Worm (Caenorhabditis elegans) whole organism, L1 larva: ENCODE results near the gene cyn-10.

Experiments
- C16A3.4 ChIP-seq: fragments of 150-350 bp; optimal IDR thresholded peaks from 2 replicates; lab custom pipeline; 2014; ENCODE audit warnings: missing biosample characterization, missing genetic modification characterization
- C34B4.2 ChIP-seq: sonication (generic microtip); optimal IDR thresholded peaks from 2 replicates; lab custom pipeline; 2017; ENCODE audit warnings: mild to moderate bottlenecking, missing genetic modification characterization, missing compliant biosample characterization
- F16B12.6 ChIP-seq: fragments of 150-350 bp; optimal IDR thresholded peaks from 2 replicates; lab custom pipeline; 2014; ENCODE audit warnings: missing biosample characterization, missing genetic modification characterization
- Y116A8C.19 ChIP-seq: sonication (generic microtip); optimal IDR thresholded peaks from 2 replicates; lab custom pipeline; 2016; ENCODE audit warnings: missing compliant biosample characterization, missing genetic modification characterization, borderline replicate concordance
- aha-1 ChIP-seq: fragments of 150-350 bp; optimal IDR thresholded peaks from 2 replicates; lab custom pipeline; 2014; ENCODE audit warnings: missing biosample characterization, missing genetic modification characterization
- alr-1 ChIP-seq: fragments of 200-800 bp; sonication (Bioruptor generic); optimal IDR thresholded peaks from 2 replicates; lab custom pipeline; 2018; ENCODE audit warnings: borderline replicate concordance, mild to moderate bottlenecking, missing genetic modification characterization, missing compliant biosample characterization
- aly-2 ChIP-seq: fragments of 150-350 bp; optimal IDR thresholded peaks from 2 replicates; lab custom pipeline; 2014; ENCODE audit warnings: missing biosample characterization, missing genetic modification characterization
- ama-1 ChIP-seq: fragments of 150-350 bp; optimal IDR thresholded peaks from 2 replicates; lab custom pipeline; 2014
- blmp-1 ChIP-seq: fragments of 150-350 bp; optimal IDR thresholded peaks from 2 replicates; lab custom pipeline; 2014; ENCODE audit warnings: missing biosample characterization, missing genetic modification characterization
- ceh-63 ChIP-seq: fragments of 200-800 bp; sonication (Bioruptor generic); optimal IDR thresholded peaks from 2 replicates; lab custom pipeline; 2018; ENCODE audit warnings: mild to moderate bottlenecking, missing genetic modification characterization, missing compliant biosample characterization
- ceh-88 ChIP-seq: fragments of 200-800 bp; sonication (Bioruptor generic); IDR thresholded peaks from 2 replicates; pipeline ENCODE4 v1.3.6; 2022; ENCODE audit warnings: missing genetic modification characterization, missing compliant biosample characterization
- ceh-90 ChIP-seq: sonication (generic microtip); optimal IDR thresholded peaks from 2 replicates; lab custom pipeline; 2016; ENCODE audit warnings: missing genetic modification characterization, missing compliant biosample characterization
- dsc-1 ChIP-seq: sonication (generic microtip); optimal IDR thresholded peaks from 2 replicates; lab custom pipeline; 2016; ENCODE audit warnings: mild to moderate bottlenecking, missing genetic modification characterization, missing compliant biosample characterization
- efl-1 ChIP-seq, 4 experiments: fragments of 150-350 bp; optimal IDR thresholded peaks in 3 of 4; peaks in 1 of 4; 1 replicate in 1 of 4; 2 replicates in 3 of 4; lab custom pipeline; 2014; ENCODE audit warnings: missing biosample characterization in 2 of 4, missing genetic modification characterization in 2 of 4, missing genetic modification reagents in 2 of 4
- efl-3 ChIP-seq: fragments of 200-800 bp; sonication (Bioruptor generic); optimal IDR thresholded peaks from 2 replicates; lab custom pipeline; 2018; ENCODE audit warnings: mild to moderate bottlenecking, missing genetic modification characterization, missing compliant biosample characterization
- egl-27 ChIP-seq, 2 experiments: fragments of 150-350 bp in 1 of 2; sonication (generic microtip); optimal IDR thresholded peaks; 3 replicates each; lab custom pipeline; 2017 to 2018; ENCODE audit warnings: missing biosample characterization in 2 of 2, missing genetic modification characterization in 2 of 2, missing genetic modification reagents in 2 of 2
- elt-2 ChIP-seq: sonication (generic microtip); optimal IDR thresholded peaks from 2 replicates; lab custom pipeline; 2016; ENCODE audit warnings: missing genetic modification characterization, mild to moderate bottlenecking, inconsistent platforms, missing compliant biosample characterization, missing genetic modification reagents
- elt-3 ChIP-seq, 6 experiments: fragments of 150-350 bp in 1 of 6; sonication (generic microtip); optimal IDR thresholded peaks; 2 replicates each; lab custom pipeline; 2017 to 2018; ENCODE audit warnings: missing biosample characterization in 6 of 6, missing genetic modification characterization in 6 of 6, inconsistent platforms in 1 of 6
- fkh-10 ChIP-seq: sonication (generic microtip); optimal IDR thresholded peaks from 2 replicates; lab custom pipeline; 2017; ENCODE audit warnings: missing biosample characterization, missing genetic modification reagents, missing genetic modification characterization
- fkh-8 ChIP-seq: sonication (generic microtip); optimal IDR thresholded peaks from 2 replicates; lab custom pipeline; 2016; ENCODE audit warnings: mild to moderate bottlenecking, missing genetic modification characterization, missing compliant biosample characterization
- fos-1 ChIP-seq: fragments of 150-350 bp; optimal IDR thresholded peaks from 2 replicates; lab custom pipeline; 2014; ENCODE audit warnings: missing biosample characterization, missing genetic modification characterization
- hlh-4 ChIP-seq: sonication (generic microtip); optimal IDR thresholded peaks from 2 replicates; lab custom pipeline; 2016; ENCODE audit warnings: mild to moderate bottlenecking, missing genetic modification characterization, missing compliant biosample characterization
- hpl-2 ChIP-seq: fragments of 150-350 bp; optimal IDR thresholded peaks from 2 replicates; lab custom pipeline; 2014; ENCODE audit warnings: missing biosample characterization, missing genetic modification reagents, missing genetic modification characterization
- irx-1 ChIP-seq: sonication (generic microtip); optimal IDR thresholded peaks from 2 replicates; lab custom pipeline; 2016; ENCODE audit warnings: missing genetic modification characterization, missing compliant biosample characterization
- isw-1 ChIP-seq: fragments of 200-800 bp; sonication (Bioruptor generic); IDR thresholded peaks from 2 replicates; pipeline ENCODE4 v1.3.6; 2022; ENCODE audit warnings: missing genetic modification characterization, missing compliant biosample characterization
- jun-1 ChIP-seq: fragments of 150-350 bp; optimal IDR thresholded peaks from 2 replicates; lab custom pipeline; 2014; ENCODE audit warnings: missing biosample characterization, missing genetic modification reagents, missing genetic modification characterization
- lin-13 ChIP-seq: fragments of 150-350 bp; optimal IDR thresholded peaks from 2 replicates; lab custom pipeline; 2014; ENCODE audit warnings: missing biosample characterization, missing genetic modification reagents, missing genetic modification characterization
- lin-15B ChIP-seq: fragments of 150-350 bp; sonication (generic microtip); optimal IDR thresholded peaks from 3 replicates; lab custom pipeline; 2014; ENCODE audit warnings: missing biosample characterization, missing genetic modification characterization
- lin-35 ChIP-seq, 2 experiments: fragments of 150-350 bp; optimal IDR thresholded peaks; 2 replicates each; lab custom pipeline; 2014; ENCODE audit warnings: missing biosample characterization in 2 of 2, missing genetic modification characterization in 2 of 2, missing genetic modification reagents in 2 of 2
- lir-3 ChIP-seq: sonication (generic microtip); optimal IDR thresholded peaks from 2 replicates; lab custom pipeline; 2016; ENCODE audit warnings: mild to moderate bottlenecking, missing genetic modification characterization, moderate library complexity, missing compliant biosample characterization; ENCODE audit not compliant: poor library complexity
- lsy-2 ChIP-seq, 2 experiments: fragments of 150-350 bp; optimal IDR thresholded peaks; 2 replicates each; lab custom pipeline; 2014; ENCODE audit warnings: missing biosample characterization in 2 of 2, missing genetic modification characterization in 2 of 2
- mdl-1 ChIP-seq, 2 experiments: fragments of 150-350 bp; optimal IDR thresholded peaks; 2 replicates each; lab custom pipeline; 2014 to 2017; ENCODE audit warnings: missing biosample characterization in 2 of 2, missing genetic modification characterization in 2 of 2, inconsistent platforms in 1 of 2
- nhr-11 ChIP-seq: fragments of 150-350 bp; optimal IDR thresholded peaks from 2 replicates; lab custom pipeline; 2014; ENCODE audit warnings: missing biosample characterization, missing genetic modification characterization
- nhr-12 ChIP-seq: sonication (generic microtip); optimal IDR thresholded peaks from 2 replicates; lab custom pipeline; 2017; ENCODE audit warnings: missing biosample characterization, missing genetic modification characterization
- nhr-19 ChIP-seq: fragments of 200-800 bp; sonication (Bioruptor generic); conservative IDR thresholded peaks from 2 replicates; pipeline ENCODE4 v1.3.6; 2022; ENCODE audit warnings: missing genetic modification characterization, missing compliant biosample characterization
- nhr-20 ChIP-seq: sonication (generic microtip); optimal IDR thresholded peaks from 2 replicates; lab custom pipeline; 2016; ENCODE audit warnings: mild to moderate bottlenecking, missing genetic modification characterization, missing compliant biosample characterization
- nhr-237 ChIP-seq: fragments of 150-350 bp; optimal IDR thresholded peaks from 2 replicates; lab custom pipeline; 2014; ENCODE audit warnings: missing biosample characterization, missing genetic modification characterization
- nhr-47 ChIP-seq: sonication (generic microtip); optimal IDR thresholded peaks from 2 replicates; lab custom pipeline; 2016; ENCODE audit warnings: mild to moderate bottlenecking, missing genetic modification characterization, moderate library complexity, missing compliant biosample characterization
- nhr-76 ChIP-seq: sonication (generic microtip); optimal IDR thresholded peaks from 2 replicates; lab custom pipeline; 2017; ENCODE audit warnings: missing biosample characterization, missing genetic modification characterization
- nhr-77 ChIP-seq: fragments of 150-350 bp; optimal IDR thresholded peaks from 2 replicates; lab custom pipeline; 2014; ENCODE audit warnings: missing biosample characterization, missing genetic modification characterization
- nhr-84 ChIP-seq: sonication (generic microtip); optimal IDR thresholded peaks from 2 replicates; lab custom pipeline; 2017; ENCODE audit warnings: missing biosample characterization, missing genetic modification characterization
- nhr-85 ChIP-seq: sonication (generic microtip); peaks from one replicate; lab custom pipeline; 2016; ENCODE audit warnings: missing genetic modification characterization, inconsistent platforms, missing compliant biosample characterization
- pag-3 ChIP-seq: sonication (generic microtip); optimal IDR thresholded peaks from 2 replicates; lab custom pipeline; 2017; ENCODE audit warnings: missing genetic modification characterization, mild to moderate bottlenecking, missing compliant biosample characterization, antibody characterized with exemption, borderline replicate concordance; ENCODE audit not compliant: insufficient read depth
- pax-3 ChIP-seq: fragments of 200-800 bp; sonication (Bioruptor generic); optimal IDR thresholded peaks from 2 replicates; lab custom pipeline; 2018; ENCODE audit warnings: mild to moderate bottlenecking, missing genetic modification characterization, moderate library complexity, missing compliant biosample characterization
- rnt-1 ChIP-seq: sonication (generic microtip); optimal IDR thresholded peaks from 2 replicates; lab custom pipeline; 2016; ENCODE audit warnings: mild to moderate bottlenecking, missing genetic modification characterization, moderate library complexity, missing compliant biosample characterization
- snu-23 ChIP-seq: sonication (generic microtip); optimal IDR thresholded peaks from 2 replicates; lab custom pipeline; 2016; ENCODE audit warnings: missing genetic modification characterization, missing compliant biosample characterization
- tlp-1 ChIP-seq: fragments of 150-350 bp; optimal IDR thresholded peaks from 2 replicates; lab custom pipeline; 2014; ENCODE audit warnings: missing biosample characterization, missing genetic modification characterization
- unc-130 ChIP-seq: fragments of 150-350 bp; optimal IDR thresholded peaks from 2 replicates; lab custom pipeline; 2017; ENCODE audit warnings: missing biosample characterization, missing genetic modification characterization, inconsistent platforms
- unc-30 ChIP-seq: sonication (generic microtip); optimal IDR thresholded peaks from 2 replicates; lab custom pipeline; 2017; ENCODE audit warnings: missing biosample characterization, missing genetic modification characterization
- unc-98 ChIP-seq: fragments of 200-800 bp; sonication (Bioruptor generic); IDR thresholded peaks from 2 replicates; pipeline ENCODE4 v1.3.6; 2022; ENCODE audit warnings: missing genetic modification characterization, missing compliant biosample characterization
- vab-15 ChIP-seq: sonication (generic microtip); optimal IDR thresholded peaks from 2 replicates; lab custom pipeline; 2017; ENCODE audit warnings: missing genotype, mild to moderate bottlenecking, missing genetic modification characterization, missing compliant biosample characterization
- ztf-4 ChIP-seq: fragments of 150-350 bp; optimal IDR thresholded peaks from 2 replicates; lab custom pipeline; 2014; ENCODE audit warnings: missing biosample characterization, missing genetic modification characterization

Gene cyn-10

ce11 chrII:6898017-6898779, 15.0 kb downstream of the cyn-10 start, which contains the start of gene hrpl-1:
Gene hrpl-1, plus strand, starts transcription at chrII:6898729.
- no peak for TF ChIP-seq alr-1 (tag; lab: Kevin White, UChicago)
- no peak for TF ChIP-seq unc-130 (tag; lab: Kevin White, UChicago)
- TF ChIP-seq jun-1: no peak
- TF ChIP-seq C16A3.4 (tag; lab: Kevin White, UChicago): no peak
- peak in 1 of 2 experiments; percentile 26 for TF ChIP-seq mdl-1 (tag; optimal IDR thresholded peaks at IDR 0.05; lab: Kevin White, UChicago)
- TF ChIP-seq blmp-1 (tag; lab: Kevin White, UChicago): peak; percentile 42
- no peak for TF ChIP-seq vab-15 (tag; lab: Kevin White, UChicago)
- TF ChIP-seq unc-30: no peak
- TF ChIP-seq lin-15B: no peak
- peak; percentile 30; the same call in 1 of the 2 replicates for TF ChIP-seq nhr-19 (GFP tag; lab: Robert Waterston, UW)
- TF ChIP-seq fkh-10 (GFP tag; lab: Kevin White, UChicago): no peak
- no peak for TF ChIP-seq C34B4.2 (tag; lab: Kevin White, UChicago)
- TF ChIP-seq hlh-4 (tag; lab: Kevin White, UChicago): no peak
- TF ChIP-seq nhr-77 (tag; lab: Kevin White, UChicago): no peak
- TF ChIP-seq nhr-47 (tag; lab: Kevin White, UChicago): peak; percentile 48
- no peak for TF ChIP-seq aly-2 (tag; lab: Kevin White, UChicago)
- TF ChIP-seq snu-23 (GFP tag; lab: Kevin White, UChicago): peak; percentile 52
- TF ChIP-seq nhr-85 (tag; lab: Kevin White, UChicago): peak; percentile 26
- no peak for TF ChIP-seq ceh-88
- TF ChIP-seq isw-1 (GFP tag; lab: Robert Waterston, UW): no peak
- no peak for TF ChIP-seq fos-1 (tag; lab: Kevin White, UChicago)
- TF ChIP-seq aha-1 (tag; lab: Kevin White, UChicago): no peak
- peak; percentile 34 for TF ChIP-seq nhr-20
- TF ChIP-seq nhr-11: no peak
- TF ChIP-seq ceh-63 (GFP tag; lab: Kevin White, UChicago): no peak
- no peak for TF ChIP-seq fkh-8
- TF ChIP-seq efl-1 (optimal IDR thresholded peaks at IDR 0.05; lab: Kevin White, UChicago): peak in 1 of 2 experiments; percentile 39
- peak; percentile 56 to 67 for TF ChIP-seq efl-1 (GFP tag; optimal IDR thresholded peaks at IDR 0.05 in 1 of 2; lab: Kevin White, UChicago)
- peak; percentile 47 for TF ChIP-seq rnt-1
- no peak for TF ChIP-seq lin-13
- TF ChIP-seq dsc-1 (tag; lab: Kevin White, UChicago): peak; percentile 48
- TF ChIP-seq tlp-1 (tag; lab: Kevin White, UChicago): no peak
- TF ChIP-seq efl-3 (GFP tag; lab: Kevin White, UChicago): no peak
- TF ChIP-seq lin-35 (GFP tag; optimal IDR thresholded peaks at IDR 0.05; lab: Kevin White, UChicago): peak in 1 of 2 experiments; percentile 74
- TF ChIP-seq elt-3 (tag; optimal IDR thresholded peaks at IDR 0.05; lab: Kevin White, UChicago): no peak
- TF ChIP-seq nhr-84: no peak
- TF ChIP-seq lir-3 (tag; lab: Kevin White, UChicago): no peak
- no peak for TF ChIP-seq elt-2
- no peak for TF ChIP-seq nhr-12 (tag; lab: Kevin White, UChicago)
- no peak for TF ChIP-seq ceh-90
- no peak for TF ChIP-seq pag-3
- TF ChIP-seq pax-3: no peak
- no peak for TF ChIP-seq F16B12.6 (tag; lab: Kevin White, UChicago)
- no peak for TF ChIP-seq nhr-237 (tag; lab: Kevin White, UChicago)
- peak; percentile 27 for TF ChIP-seq irx-1 (tag; lab: Kevin White, UChicago)
- no peak for TF ChIP-seq ama-1 (lab: Kevin White, UChicago)
- no peak for TF ChIP-seq nhr-76 (tag; lab: Kevin White, UChicago)
- TF ChIP-seq egl-27 (tag; optimal IDR thresholded peaks at IDR 0.05; lab: Kevin White, UChicago): no peak
- no peak for TF ChIP-seq hpl-2 (GFP tag; lab: Kevin White, UChicago)
- TF ChIP-seq Y116A8C.19 (tag; lab: Kevin White, UChicago): no peak
- TF ChIP-seq unc-98 (GFP tag; lab: Robert Waterston, UW): no peak
- TF ChIP-seq lsy-2 (tag; optimal IDR thresholded peaks at IDR 0.05; lab: Kevin White, UChicago): peak in 1 of 2 experiments; percentile 47
- no peak for TF ChIP-seq ztf-4
